Fruit fly (Drosophila melanogaster) whole organism, wandering third instar larva: ENCODE measurements around the gene Cht5.
A peak's percentile ranks its signal among the peaks of the same experiment; 100 is the strongest.

Experiments used
- Abd-B ChIP-seq: fragments of >200 bp; optimal IDR thresholded peaks from 2 replicates; lab custom pipeline; 2017; ENCODE audit warnings: missing biosample characterization, missing genetic modification characterization
- CG32264 ChIP-seq: fragments of 200-800 bp; sonication (Bioruptor generic); optimal IDR thresholded peaks from 2 replicates; lab custom pipeline; 2016; ENCODE audit warnings: missing biosample characterization, missing genetic modification characterization
- CG9705 ChIP-seq: fragments of 200-800 bp; sonication (Bioruptor generic); optimal IDR thresholded peaks from 2 replicates; lab custom pipeline; 2018; ENCODE audit warnings: missing biosample characterization, mild to moderate bottlenecking, missing genetic modification characterization
- CrebA ChIP-seq: fragments of 200-800 bp; sonication (Bioruptor generic); optimal IDR thresholded peaks from 2 replicates; lab custom pipeline; 2016; ENCODE audit warnings: missing biosample characterization, mild to moderate bottlenecking, missing genetic modification characterization, borderline replicate concordance
- Dfd ChIP-seq: fragments of >200 bp; optimal IDR thresholded peaks from 2 replicates; lab custom pipeline; 2017; ENCODE audit warnings: missing biosample characterization, missing genetic modification characterization
- Dif ChIP-seq: fragments of 200-275, 200-300 bp; sonication (Bioruptor generic); optimal IDR thresholded peaks from 2 replicates; lab custom pipeline; 2018; ENCODE audit warnings: missing biosample characterization, missing genetic modification characterization; ENCODE audit not compliant: partially characterized antibody
- GATAd ChIP-seq: sonication (Bioruptor generic); optimal IDR thresholded peaks from 2 replicates; lab custom pipeline; 2016; ENCODE audit warnings: missing biosample characterization, missing genetic modification characterization
- Hr78 ChIP-seq: fragments of >200 bp; optimal IDR thresholded peaks from 2 replicates; lab custom pipeline; 2017; ENCODE audit warnings: missing biosample characterization, missing genetic modification characterization
- Hr83 ChIP-seq: fragments of 200-300 bp; sonication (Bioruptor generic); optimal IDR thresholded peaks from 2 replicates; lab custom pipeline; 2016; ENCODE audit warnings: missing biosample characterization, mild to moderate bottlenecking, missing genetic modification characterization, moderate library complexity; ENCODE audit not compliant: poor library complexity, severe bottlenecking
- Jra ChIP-seq: sonication (Bioruptor generic); optimal IDR thresholded peaks from 2 replicates; lab custom pipeline; 2016; ENCODE audit warnings: missing biosample characterization, missing genetic modification characterization
- Mio ChIP-seq: sonication (Bioruptor generic); optimal IDR thresholded peaks from 2 replicates; lab custom pipeline; 2016; ENCODE audit warnings: missing biosample characterization, missing genetic modification characterization
- N ChIP-seq: fragments of >200 bp; optimal IDR thresholded peaks from 2 replicates; lab custom pipeline; 2018; ENCODE audit warnings: missing biosample characterization, missing external identifiers, missing genetic modification characterization
- Rel ChIP-seq, 2 experiments: fragments of 200-800 bp; sonication (Bioruptor generic) in 1 of 2; optimal IDR thresholded peaks; 2 replicates in 1 of 2; 3 replicates in 1 of 2; lab custom pipeline; 2016 to 2019; ENCODE audit warnings: mild to moderate bottlenecking in 2 of 2, missing biosample characterization in 2 of 2, missing genetic modification characterization in 2 of 2, moderate library complexity in 1 of 2
- Vsx2 ChIP-seq: fragments of 200-300, 225-300 bp; sonication (Bioruptor generic); optimal IDR thresholded peaks from 2 replicates; lab custom pipeline; 2018; ENCODE audit warnings: missing biosample characterization, missing genetic modification characterization; ENCODE audit not compliant: partially characterized antibody
- dl ChIP-seq, 2 experiments: fragments of 175-275, 200-275 bp in 1 of 2; fragments of 200-275 bp in 1 of 2; sonication (Bioruptor generic); optimal IDR thresholded peaks; lab custom pipeline; 2018; ENCODE audit warnings: mild to moderate bottlenecking in 2 of 2, missing biosample characterization in 2 of 2, missing genetic modification characterization in 2 of 2, moderate library complexity in 2 of 2; ENCODE audit not compliant: partially characterized antibody in 2 of 2, insufficient read depth in 1 of 2
- dmrt93B ChIP-seq: fragments of 200-800 bp; sonication (Bioruptor generic); optimal IDR thresholded peaks from 2 replicates; lab custom pipeline; 2018; ENCODE audit warnings: missing biosample characterization, mild to moderate bottlenecking, missing genetic modification characterization
- dsf ChIP-seq: sonication (Bioruptor generic); optimal IDR thresholded peaks from 2 replicates; lab custom pipeline; 2016; ENCODE audit warnings: missing biosample characterization, missing genetic modification characterization, borderline replicate concordance
- foxo ChIP-seq, 2 experiments: fragments of 200-800 bp; sonication (Bioruptor generic); optimal IDR thresholded peaks; 2 replicates in 1 of 2; 3 replicates in 1 of 2; lab custom pipeline; 2016 to 2017; ENCODE audit warnings: missing biosample characterization in 2 of 2, missing genetic modification characterization in 2 of 2
- fru ChIP-seq: fragments of 200-800 bp; sonication (Bioruptor generic); optimal IDR thresholded peaks from 3 replicates; lab custom pipeline; 2016; ENCODE audit warnings: missing biosample characterization, mild to moderate bottlenecking, missing genetic modification characterization
- h ChIP-seq: fragments of 200-800 bp; sonication (Bioruptor generic); optimal IDR thresholded peaks from 3 replicates; lab custom pipeline; 2016; ENCODE audit warnings: missing biosample characterization, mild to moderate bottlenecking, missing genetic modification characterization
- jim ChIP-seq: fragments of 175-275, 200-325 bp; sonication (Bioruptor generic); optimal IDR thresholded peaks from 2 replicates; lab custom pipeline; 2016; ENCODE audit warnings: missing biosample characterization, mild to moderate bottlenecking, missing genetic modification characterization
- lola ChIP-seq: fragments of >200 bp; optimal IDR thresholded peaks from 2 replicates; lab custom pipeline; 2017; ENCODE audit warnings: missing biosample characterization, missing genetic modification characterization
- psq ChIP-seq: fragments of 200-800 bp; sonication (Bioruptor generic); optimal IDR thresholded peaks from 3 replicates; lab custom pipeline; 2017; ENCODE audit warnings: missing biosample characterization, mild to moderate bottlenecking, missing genetic modification characterization, moderate library complexity
- sage ChIP-seq: fragments of 200-800 bp; sonication (Bioruptor generic); optimal IDR thresholded peaks from 2 replicates; lab custom pipeline; 2016; ENCODE audit warnings: missing biosample characterization, mild to moderate bottlenecking, missing genetic modification characterization
- sv ChIP-seq: fragments of 200-800 bp; sonication (Bioruptor generic); optimal IDR thresholded peaks from 3 replicates; lab custom pipeline; 2016; ENCODE audit warnings: missing biosample characterization, missing genetic modification characterization
- tai ChIP-seq: sonication (Bioruptor generic); optimal IDR thresholded peaks from 2 replicates; lab custom pipeline; 2016; ENCODE audit warnings: missing biosample characterization, missing genetic modification characterization
- woc ChIP-seq: sonication (Bioruptor generic); optimal IDR thresholded peaks from 2 replicates; lab custom pipeline; 2016; ENCODE audit warnings: missing biosample characterization, mild to moderate bottlenecking, missing genetic modification characterization

Cht5 gene

DNA sequence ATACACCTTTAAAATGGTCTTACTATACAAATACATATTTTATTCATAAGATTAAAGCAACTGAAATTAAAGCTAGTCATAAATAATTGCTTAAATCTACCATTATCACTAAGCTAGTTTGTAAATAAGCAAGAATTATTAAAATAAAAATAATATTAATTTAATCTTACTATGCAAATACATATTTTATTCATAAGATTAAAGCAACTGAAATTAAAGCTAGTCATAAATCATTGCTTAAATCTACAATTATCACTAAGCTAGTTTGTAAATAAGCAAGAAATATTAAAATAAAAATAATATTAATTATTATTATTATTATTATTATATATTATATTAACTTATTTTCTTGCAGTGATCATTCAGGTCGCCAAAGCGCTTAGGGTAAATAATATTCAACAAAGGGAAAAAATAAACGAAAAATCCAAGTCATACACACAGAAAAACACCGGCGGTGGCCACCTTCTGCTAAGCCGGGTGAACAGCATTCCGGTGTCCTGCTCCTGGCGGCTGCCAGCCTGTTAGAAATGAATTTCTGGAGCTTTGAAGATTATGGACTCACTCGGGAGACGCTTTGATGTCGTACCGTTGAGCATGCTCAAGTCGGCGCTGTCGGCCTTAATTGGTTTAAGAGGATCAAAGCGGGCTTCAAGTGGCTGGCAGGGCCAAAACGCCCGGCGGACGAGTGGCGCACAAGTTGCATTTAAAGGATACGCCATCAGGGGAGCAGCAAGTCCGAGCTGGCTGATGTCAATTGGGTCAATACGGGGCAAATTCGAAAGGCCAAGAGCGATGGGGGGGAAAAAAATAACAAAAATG is 36.8 kb downstream of the Cht5 start (continued):
- TF ChIP-seq Dfd (GFP tag; lab: Kevin White, UChicago) = no peak
- peak; percentile 3 for TF ChIP-seq fru (GFP tag; lab: Kevin White, UChicago)
- TF ChIP-seq Vsx2 (GFP tag; lab: Kevin White, UChicago) = no peak
- TF ChIP-seq sage (GFP tag; lab: Kevin White, UChicago) = no peak
- TF ChIP-seq GATAd (GFP tag; lab: Kevin White, UChicago) = no peak
- TF ChIP-seq dl (GFP tag; optimal IDR thresholded peaks at IDR 0.05; lab: Kevin White, UChicago; ENCODE audit: insufficient read depth in 1 of 2, partially characterized antibody in 2 of 2) = no peak
- no peak for TF ChIP-seq N

DNA sequence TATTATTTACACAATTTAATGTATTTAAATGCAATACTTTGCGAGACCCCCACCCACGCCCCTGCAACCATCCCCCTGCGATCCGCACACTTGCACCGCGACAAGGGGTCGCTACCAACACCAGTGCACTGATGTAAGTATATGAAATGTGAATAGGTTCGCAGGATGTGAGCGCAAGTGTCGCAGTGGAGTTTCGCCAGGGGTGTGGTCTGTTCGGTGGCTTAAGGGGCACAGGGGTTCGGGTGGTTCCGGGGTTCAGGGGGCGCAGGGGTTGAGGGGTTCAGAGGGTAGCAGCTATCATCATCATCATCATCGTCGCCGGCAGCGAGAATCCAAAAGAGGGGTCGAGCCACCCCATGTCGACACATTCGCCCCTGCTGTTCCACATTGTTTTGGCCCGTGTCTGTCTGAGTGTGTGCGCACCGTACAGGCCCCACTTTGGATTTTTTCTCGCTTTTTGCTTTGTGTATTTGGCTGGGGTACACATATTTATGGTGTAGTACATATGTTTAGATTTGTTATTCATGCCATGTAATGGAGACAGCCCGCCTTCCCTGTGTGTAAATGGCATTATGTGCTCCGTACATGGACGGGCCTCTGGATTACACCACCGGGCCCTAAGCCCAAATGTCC is 37.7 kb downstream of the Cht5 start:
- TF ChIP-seq Dif (GFP tag; lab: Kevin White, UChicago) = no peak
- TF ChIP-seq Hr83 (GFP tag; lab: Kevin White, UChicago) = no peak
- TF ChIP-seq CrebA = no peak
- TF ChIP-seq Abd-B = no peak
- TF ChIP-seq tai (GFP tag; lab: Kevin White, UChicago) = no peak
- TF ChIP-seq Hr78 (GFP tag; lab: Kevin White, UChicago) = no peak
- TF ChIP-seq lola (GFP tag; lab: Kevin White, UChicago) = no peak
- TF ChIP-seq sv = no peak
- TF ChIP-seq dmrt93B (GFP tag; lab: Kevin White, UChicago) = no peak

DNA sequence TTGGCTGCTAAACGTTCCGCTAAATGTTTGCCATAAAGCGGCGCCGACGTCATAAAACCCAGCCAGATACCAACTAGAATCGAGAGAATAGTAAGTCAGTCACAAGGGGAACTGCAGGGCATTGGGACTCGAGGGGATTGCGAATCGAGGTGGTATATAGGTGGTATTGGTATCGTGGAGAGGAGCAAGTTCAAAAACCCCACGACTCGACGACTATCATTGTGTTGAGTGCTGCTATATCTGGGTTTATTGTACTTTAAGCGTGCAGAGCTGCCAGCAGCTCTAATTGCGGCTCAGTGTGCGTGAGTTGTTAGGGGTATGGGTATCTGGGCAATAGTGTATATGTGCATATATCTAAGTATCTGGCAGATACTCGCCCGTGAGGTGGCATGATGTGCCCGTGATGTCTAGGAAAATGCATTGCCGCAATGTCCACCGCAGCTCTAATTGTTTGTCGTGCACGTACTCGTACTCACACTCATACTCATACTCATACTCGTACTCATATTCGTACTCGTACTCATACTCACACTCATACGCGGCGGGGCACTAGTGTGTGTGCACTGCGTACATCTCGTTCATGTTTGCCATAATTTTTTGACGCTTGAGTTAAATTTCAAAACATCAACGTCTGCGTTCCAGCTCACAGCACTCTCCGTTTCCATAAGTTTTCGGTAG is 38.8 kb downstream of the Cht5 start:
- TF ChIP-seq h (GFP tag; lab: Kevin White, UChicago) (no peak), dl (GFP tag; optimal IDR thresholded peaks at IDR 0.05; lab: Kevin White, UChicago; ENCODE audit: insufficient read depth in 1 of 2, partially characterized antibody in 2 of 2) (no peak), Jra (GFP tag; lab: Kevin White, UChicago) (no peak), Hr83 (GFP tag; lab: Kevin White, UChicago) (no peak), dmrt93B (GFP tag; lab: Kevin White, UChicago) (no peak), jim (GFP tag; lab: Kevin White, UChicago) (no peak), lola (GFP tag; lab: Kevin White, UChicago) (no peak), Abd-B (no peak), Mio (GFP tag; lab: Kevin White, UChicago) (no peak), woc (no peak), CG9705 (no peak), GATAd (GFP tag; lab: Kevin White, UChicago) (no peak), psq (GFP tag; lab: Kevin White, UChicago) (no peak)

DNA sequence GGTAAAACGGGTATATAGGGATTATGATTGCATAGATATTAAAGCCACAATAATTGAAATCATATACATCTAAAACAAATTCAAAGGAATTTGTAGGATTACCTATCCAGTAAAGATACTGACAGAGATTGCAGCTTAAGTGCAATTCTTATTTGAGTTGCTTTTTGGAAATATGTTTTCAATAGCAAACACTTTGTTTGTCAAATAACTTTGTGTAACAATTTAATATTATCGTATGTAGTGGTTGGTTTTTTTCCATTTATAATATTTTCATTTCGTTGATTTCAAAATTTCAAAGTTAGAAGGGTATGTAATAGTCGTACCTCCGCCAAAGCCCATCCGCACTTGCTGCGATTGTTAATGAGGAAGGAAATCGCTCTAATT is 39.4 kb downstream of the Cht5 start:
- TF ChIP-seq foxo (GFP tag; optimal IDR thresholded peaks at IDR 0.05; lab: Kevin White, UChicago) = peak in 1 of 2 experiments; percentile 2
- TF ChIP-seq Dfd (GFP tag; lab: Kevin White, UChicago) = no peak
- peak; percentile 13 for TF ChIP-seq fru (GFP tag; lab: Kevin White, UChicago)

DNA sequence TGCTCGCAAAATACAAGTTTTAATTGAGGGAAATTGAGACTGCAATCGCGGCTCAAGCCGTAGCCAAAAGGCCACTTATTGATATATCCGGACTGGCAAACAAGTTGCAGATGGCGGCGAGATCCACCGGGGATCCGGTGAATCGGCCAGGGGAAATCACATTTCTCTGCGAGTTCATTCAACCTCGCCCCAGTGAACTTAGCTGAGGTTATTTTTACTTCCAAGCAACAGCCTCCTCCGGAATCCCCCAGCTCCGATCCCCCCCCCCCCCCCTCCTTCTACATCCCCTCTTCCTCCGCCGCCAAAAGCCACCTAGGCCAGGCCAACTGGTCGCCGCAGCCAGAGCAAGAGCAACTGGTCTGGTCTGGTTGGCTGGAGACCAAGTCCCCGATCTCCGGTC is 40.0 kb downstream of the Cht5 start:
- TF ChIP-seq dsf (GFP tag; lab: Kevin White, UChicago) = no peak
- no peak for TF ChIP-seq CG32264 (GFP tag; lab: Kevin White, UChicago)
- no peak for TF ChIP-seq Rel (GFP tag; optimal IDR thresholded peaks at IDR 0.05; lab: Kevin White, UChicago)
- TF ChIP-seq Rel (tag; optimal IDR thresholded peaks at IDR 0.05; lab: Kevin White, UChicago) = peak; percentile 60
